Worm (Caenorhabditis elegans) whole organism, L4 larva: ENCODE measurements around the gene unc-42.

Experiments used
- egl-27 ChIP-seq: sonication (generic microtip); optimal IDR thresholded peaks from 3 replicates; lab custom pipeline; 2017; ENCODE audit warnings: missing biosample characterization, missing genetic modification reagents, missing genetic modification characterization
- madf-5 ChIP-seq, 2 experiments: fragments of 200-800 bp; sonication (Bioruptor generic); IDR thresholded peaks; 2 replicates each; pipeline ENCODE4 v1.3.6; 2022; ENCODE audit warnings: missing compliant biosample characterization in 2 of 2, missing genetic modification characterization in 2 of 2
- mep-1 ChIP-seq: fragments of 150-350 bp; sonication (generic microtip); optimal IDR thresholded peaks from 3 replicates; lab custom pipeline; 2014; ENCODE audit warnings: missing biosample characterization, missing genetic modification characterization
- nhr-237 ChIP-seq: sonication (generic microtip); optimal IDR thresholded peaks from 2 replicates; lab custom pipeline; 2017; ENCODE audit warnings: missing biosample characterization, missing genetic modification characterization
- ztf-11 ChIP-seq: fragments of 150-350 bp; optimal IDR thresholded peaks from 2 replicates; lab custom pipeline; 2014; ENCODE audit warnings: missing biosample characterization, missing genetic modification characterization

ce11 chrV:9764552-9764951, 4.6 kb downstream of the unc-42 start:
- no peak for TF ChIP-seq mep-1 (tag; lab: Kevin White, UChicago)
- TF ChIP-seq egl-27: no peak
- TF ChIP-seq ztf-11 (tag; lab: Kevin White, UChicago): no peak
- no peak for TF ChIP-seq madf-5 (GFP tag; IDR thresholded peaks at IDR 0.05; lab: Robert Waterston, UW)
- no peak for TF ChIP-seq nhr-237 (tag; lab: Kevin White, UChicago)
